Fruit fly (Drosophila melanogaster): Measurements from ENCODE around the gene CG4891.

CG4891 gene

DNA sequence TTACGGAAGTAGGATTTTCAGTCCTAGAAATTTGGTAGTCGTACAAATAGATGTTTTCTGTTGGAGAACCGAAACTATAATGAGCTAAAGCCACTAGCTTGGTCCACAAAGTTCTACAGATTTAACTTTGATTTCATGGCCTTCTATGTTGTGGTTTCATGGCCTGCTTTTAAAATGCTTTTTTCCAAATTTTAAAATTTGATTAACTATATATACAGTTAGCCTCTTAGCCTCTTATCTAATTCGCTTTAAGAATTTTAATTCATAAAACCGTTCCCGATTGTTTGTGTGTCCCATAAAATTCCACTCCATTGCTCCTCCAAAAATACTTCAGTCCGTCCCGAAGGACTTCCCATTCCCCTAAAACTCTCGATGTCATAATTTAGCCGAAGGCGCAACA lies 40.4 kb downstream of the CG4891 start, which contains the start of gene CG34168:
TSS of gene CG34168 (minus strand) at position 101 of the 400 bp plus-strand sequence.
- TF ChIP-seq CG9609 (GFP tag; optimal IDR thresholded peaks at IDR 0.05) = no peak
- no peak for TF ChIP-seq Oaz (GFP tag; IDR thresholded peaks at IDR 0.05)
- TF ChIP-seq Mes4 (GFP tag; optimal IDR thresholded peaks at IDR 0.05) = no peak
- no peak for TF ChIP-seq CG15073 (GFP tag; optimal IDR thresholded peaks at IDR 0.05)
- TF ChIP-seq CG2129 (GFP tag; IDR thresholded peaks at IDR 0.05; ENCODE audit: partially characterized antibody) = no peak
- no peak for TF ChIP-seq CG12071 (GFP tag; optimal IDR thresholded peaks at IDR 0.05)
- no peak for TF ChIP-seq chif (GFP tag; optimal IDR thresholded peaks at IDR 0.05)
- no peak for TF ChIP-seq Ssrp (tag; optimal IDR thresholded peaks at IDR 0.05)
- no peak for TF ChIP-seq NfI (GFP tag; optimal IDR thresholded peaks at IDR 0.05)
- no peak for TF ChIP-seq ems (GFP tag; optimal IDR thresholded peaks at IDR 0.05)
- no peak for TF ChIP-seq pfk (GFP tag; optimal IDR thresholded peaks at IDR 0.05)
- TF ChIP-seq da (GFP tag; optimal IDR thresholded peaks at IDR 0.05) = no peak
- TF ChIP-seq aop (GFP tag; IDR thresholded peaks at IDR 0.05) = no peak
- no peak for TF ChIP-seq CG7372 (GFP tag; IDR thresholded peaks at IDR 0.05)
